Fruit fly (Drosophila melanogaster): Measurements from ENCODE around the gene CG3062.

Gene CG3062

DNA sequence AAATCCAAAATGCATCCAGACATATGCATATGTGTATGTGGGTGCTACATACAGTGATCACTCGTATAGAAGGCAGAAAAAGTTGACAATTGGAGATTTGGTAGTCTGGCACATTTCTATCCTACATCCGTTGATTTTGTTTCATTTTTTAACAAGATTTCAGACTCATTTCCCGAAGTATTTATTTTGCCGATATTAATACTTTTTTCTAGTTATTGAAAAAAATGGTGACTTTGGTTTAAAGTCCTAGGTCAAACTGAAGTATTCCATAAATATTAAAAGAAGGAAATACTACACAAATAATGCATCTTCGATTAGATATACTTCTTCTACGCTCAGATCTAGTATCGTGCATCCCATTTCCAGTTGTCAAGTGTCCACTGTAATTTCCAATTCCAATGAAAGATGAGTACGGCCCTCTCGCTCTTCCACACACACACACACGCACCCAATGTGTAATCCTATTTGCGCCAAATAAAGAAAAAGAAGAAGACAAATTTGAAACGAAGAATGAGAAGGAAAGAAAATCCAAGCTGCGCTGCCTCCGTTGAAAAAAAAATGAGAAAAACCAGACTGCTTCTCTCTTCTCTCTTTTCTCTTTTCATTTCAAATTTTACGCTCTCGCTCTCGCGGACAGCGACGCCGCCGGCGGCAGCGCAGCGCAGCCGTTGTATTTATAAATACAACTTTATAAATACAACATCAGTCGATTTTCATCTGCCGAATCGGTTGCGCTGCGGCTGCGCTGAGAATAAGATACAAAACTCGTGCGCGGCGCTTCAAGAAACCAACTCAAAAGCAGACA is 27.6 kb downstream of the CG3062 start, which contains the start of gene peb (continued):
- 0 out of 2 replicates have a peak, but pooled peaks have one; percentile 13 for TF ChIP-seq danr (GFP tag; IDR thresholded peaks at IDR 0.05)
- TF ChIP-seq CG30431 (GFP tag; optimal IDR thresholded peaks at IDR 0.05): peak; percentile 50
- peak; percentile 89 for TF ChIP-seq Nf-YC (tag; optimal IDR thresholded peaks at IDR 0.05)
- TF ChIP-seq maf-S (GFP tag; optimal IDR thresholded peaks at IDR 0.05): peak; percentile 27
- peak; percentile 95 for TF ChIP-seq sqz (GFP tag; optimal IDR thresholded peaks at IDR 0.05)
- peak; percentile 59; the same call in 1 of the 2 replicates for TF ChIP-seq CG8765 (GFP tag; IDR thresholded peaks at IDR 0.05)
- peak; percentile 45 for TF ChIP-seq CG16863 (GFP tag; optimal IDR thresholded peaks at IDR 0.05)
- TF ChIP-seq CG16813 (GFP tag; IDR thresholded peaks at IDR 0.05; ENCODE audit: partially characterized antibody): no peak
- TF ChIP-seq Taf1 (GFP tag; IDR thresholded peaks at IDR 0.05): no peak
- no peak for TF ChIP-seq fd64A (GFP tag; optimal IDR thresholded peaks at IDR 0.05)
- peak; percentile 11 for TF ChIP-seq CG11723 (GFP tag; optimal IDR thresholded peaks at IDR 0.05)
- no peak for TF ChIP-seq CG18476 (GFP tag; optimal IDR thresholded peaks at IDR 0.05)
- no peak for TF ChIP-seq CG4360 (GFP tag; IDR thresholded peaks at IDR 0.05)
- TF ChIP-seq zen2 (GFP tag; IDR thresholded peaks at IDR 0.05; ENCODE audit: partially characterized antibody): peak; percentile 71; the same call in 2 of the 3 replicates
- peak; percentile 71 for TF ChIP-seq row (GFP tag; IDR thresholded peaks at IDR 0.05)
- no peak for TF ChIP-seq klu (GFP tag; IDR thresholded peaks at IDR 0.05)
- TF ChIP-seq Mad (GFP tag; optimal IDR thresholded peaks at IDR 0.05): peak; percentile 25
- no peak for TF ChIP-seq ash1 (GFP tag; optimal IDR thresholded peaks at IDR 0.05)
- TF ChIP-seq en (GFP tag; optimal IDR thresholded peaks at IDR 0.05): peak; percentile 31
- TF ChIP-seq Deaf1 (tag; optimal IDR thresholded peaks at IDR 0.05): no peak
- TF ChIP-seq CG34422 (GFP tag; IDR thresholded peaks at IDR 0.05): peak; percentile 30; the same call in 1 of the 3 replicates
- TF ChIP-seq CG15479 (GFP tag; optimal IDR thresholded peaks at IDR 0.05): peak; percentile 71
- TF ChIP-seq CG10462 (GFP tag; optimal IDR thresholded peaks at IDR 0.05): peak; percentile 27
- no peak for TF ChIP-seq sens-2 (GFP tag; IDR thresholded peaks at IDR 0.05)
- no peak for TF ChIP-seq CG6854 (GFP tag; optimal IDR thresholded peaks at IDR 0.05)
- TF ChIP-seq ems (GFP tag; optimal IDR thresholded peaks at IDR 0.05): peak; percentile 26
- no peak for TF ChIP-seq Aef1 (GFP tag; IDR thresholded peaks at IDR 0.05)
- TF ChIP-seq NC2β (GFP tag; optimal IDR thresholded peaks at IDR 0.05): peak; percentile 46
- no peak for TF ChIP-seq CG43689 (GFP tag; IDR thresholded peaks at IDR 0.05)
- TF ChIP-seq CG14014 (GFP tag; IDR thresholded peaks at IDR 0.05): peak; percentile 39; the same call in 1 of the 2 replicates
- TF ChIP-seq CG17328 (GFP tag; IDR thresholded peaks at IDR 0.05): 0 out of 2 replicates have a peak, but pooled peaks have one; percentile 20
- TF ChIP-seq slou (GFP tag; optimal IDR thresholded peaks at IDR 0.05): no peak
- TF ChIP-seq CG14441 (GFP tag; IDR thresholded peaks at IDR 0.05): no peak
- TF ChIP-seq HLH3B (GFP tag; IDR thresholded peaks at IDR 0.05): peak; percentile 37; the same call in 1 of the 2 replicates
- TF ChIP-seq ro (GFP tag; IDR thresholded peaks at IDR 0.05): no peak
- peak; percentile 51 for TF ChIP-seq CG1832 (GFP tag; optimal IDR thresholded peaks at IDR 0.05)
- TF ChIP-seq bcd (GFP tag; optimal IDR thresholded peaks at IDR 0.05): peak; percentile 49
- TF ChIP-seq CG7556 (GFP tag; optimal IDR thresholded peaks at IDR 0.05): peak; percentile 60
- TF ChIP-seq Ssrp (tag; optimal IDR thresholded peaks at IDR 0.05): peak; percentile 86
- no peak for TF ChIP-seq CG15601 (tag; optimal IDR thresholded peaks at IDR 0.05)
- peak; percentile 66 for TF ChIP-seq Med (GFP tag)
- peak; percentile 58; the same call in 1 of the 4 replicates for TF ChIP-seq chinmo (GFP tag; IDR thresholded peaks at IDR 0.05; ENCODE audit: partially characterized antibody)
- TF ChIP-seq HHEX (GFP tag; optimal IDR thresholded peaks at IDR 0.05): no peak
- no peak for TF ChIP-seq CG9797 (GFP tag; optimal IDR thresholded peaks at IDR 0.05)
- peak; percentile 3 for TF ChIP-seq lilli (GFP tag; optimal IDR thresholded peaks at IDR 0.05)
- no peak; the same call in 1 of the 2 replicates for TF ChIP-seq hbn (GFP tag; IDR thresholded peaks at IDR 0.05; ENCODE audit: partially characterized antibody)
- TF ChIP-seq CG6813 (GFP tag; optimal IDR thresholded peaks at IDR 0.05): no peak
- TF ChIP-seq Hand (GFP tag; optimal IDR thresholded peaks at IDR 0.05): no peak
- TF ChIP-seq shn (GFP tag; optimal IDR thresholded peaks at IDR 0.05): no peak

Data from whole organism, embryonic.